Fruit fly (Drosophila melanogaster): Measurements from ENCODE around the gene CG3919.

DNA sequence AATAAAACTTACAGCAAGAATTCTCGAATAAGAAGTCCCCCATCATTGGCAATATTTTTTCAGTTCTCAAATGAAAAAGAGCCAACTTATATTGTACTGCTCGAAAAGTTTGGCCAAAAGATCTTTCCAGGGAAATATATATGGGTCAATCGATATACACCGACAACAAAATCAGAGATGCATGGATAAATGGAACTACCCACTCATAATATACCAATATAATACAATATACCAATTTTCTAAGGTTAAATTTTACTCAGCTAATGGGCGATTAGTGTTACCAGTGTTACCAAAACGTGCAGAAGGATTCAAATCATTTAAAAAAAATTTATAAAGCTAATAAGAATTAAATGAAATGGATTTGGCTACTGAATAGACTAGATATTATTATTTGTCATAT is 1.7 kb upstream of the CG3919 start:
- TF ChIP-seq CG8319 (GFP tag; optimal IDR thresholded peaks at IDR 0.05), result no peak
- TF ChIP-seq lz (GFP tag; optimal IDR thresholded peaks at IDR 0.05), result no peak
- no peak for TF ChIP-seq CG15336 (GFP tag; IDR thresholded peaks at IDR 0.05)
- no peak for TF ChIP-seq Ets96B (tag; optimal IDR thresholded peaks at IDR 0.05)
- TF ChIP-seq CG7368 (GFP tag; optimal IDR thresholded peaks at IDR 0.05), result no peak
- no peak for TF ChIP-seq Blimp-1 (GFP tag; optimal IDR thresholded peaks at IDR 0.05)
- TF ChIP-seq CG31627 (GFP tag; optimal IDR thresholded peaks at IDR 0.05), result no peak
- TF ChIP-seq Smox (GFP tag; optimal IDR thresholded peaks at IDR 0.05), result no peak
- no peak for TF ChIP-seq CG16779 (tag; optimal IDR thresholded peaks at IDR 0.05)
- TF ChIP-seq Sox102F (GFP tag; optimal IDR thresholded peaks at IDR 0.05), result no peak
- TF ChIP-seq fd59A (GFP tag; optimal IDR thresholded peaks at IDR 0.05), result no peak
- TF ChIP-seq ss (GFP tag; optimal IDR thresholded peaks at IDR 0.05), result no peak
- no peak for TF ChIP-seq CG6854 (GFP tag; optimal IDR thresholded peaks at IDR 0.05)
- TF ChIP-seq topi (GFP tag; optimal IDR thresholded peaks at IDR 0.05), result no peak
